Fruit fly (Drosophila melanogaster): Measurements from ENCODE around the gene Taf12.

Taf12 gene

dm6 chr3R:11649449-11649848 lies 30.0 kb downstream of the Taf12 start:
- TF ChIP-seq sim (GFP tag; IDR thresholded peaks at IDR 0.05) (peak; percentile 89), ERR (GFP tag; optimal IDR thresholded peaks at IDR 0.05) (peak; percentile 95), CG11247 (GFP tag; IDR thresholded peaks at IDR 0.05) (peak; percentile 98), en (GFP tag; optimal IDR thresholded peaks at IDR 0.05) (peak; percentile 88), CG5245 (GFP tag; optimal IDR thresholded peaks at IDR 0.05) (peak; percentile 96), dmrt99B (tag; optimal IDR thresholded peaks at IDR 0.05) (peak; percentile 97), CG11695 (GFP tag; IDR thresholded peaks at IDR 0.05) (peak; percentile 94), CG7745 (tag; optimal IDR thresholded peaks at IDR 0.05) (no peak), Optix (GFP tag; IDR thresholded peaks at IDR 0.05) (peak; percentile 95), Adf1 (GFP tag; IDR thresholded peaks at IDR 0.05) (peak; percentile 66; the same call in 1 of the 2 replicates), Eip74EF (GFP tag; optimal IDR thresholded peaks at IDR 0.05) (peak in 1 of 2 experiments; percentile 81), dimm (GFP tag; IDR thresholded peaks at IDR 0.05) (peak; percentile 93), salm (tag; optimal IDR thresholded peaks at IDR 0.05) (peak; percentile 86), lbe (GFP tag; optimal IDR thresholded peaks at IDR 0.05) (peak; percentile 69), CG12299 (tag; optimal IDR thresholded peaks at IDR 0.05) (peak; percentile 94), CG15269 (tag; optimal IDR thresholded peaks at IDR 0.05) (peak; percentile 98), Ada2b (GFP tag; IDR thresholded peaks at IDR 0.05) (peak; percentile 98), NfI (GFP tag; optimal IDR thresholded peaks at IDR 0.05) (peak; percentile 98), unpg (GFP tag; optimal IDR thresholded peaks at IDR 0.05) (peak; percentile 96), lola (GFP tag; optimal IDR thresholded peaks at IDR 0.05) (peak in 1 of 3 experiments; percentile 58), btn (GFP tag; optimal IDR thresholded peaks at IDR 0.05) (peak; percentile 91), sd (tag; optimal IDR thresholded peaks at IDR 0.05) (peak; percentile 19), Bdp1 (GFP tag; optimal IDR thresholded peaks at IDR 0.05) (peak; percentile 82), CG10565 (GFP tag; optimal IDR thresholded peaks at IDR 0.05) (peak; percentile 83), Mrtf (GFP tag; IDR thresholded peaks at IDR 0.05) (peak; percentile 97), CG7556 (GFP tag; optimal IDR thresholded peaks at IDR 0.05) (peak; percentile 91), CG11504 (tag; optimal IDR thresholded peaks at IDR 0.05) (peak; percentile 95), p53 (GFP tag; optimal IDR thresholded peaks at IDR 0.05) (peak; percentile 89), CG2875 (GFP tag; optimal IDR thresholded peaks at IDR 0.05) (peak; percentile 82), schlank (tag; optimal IDR thresholded peaks at IDR 0.05) (peak; percentile 98), NK7.1 (GFP tag; optimal IDR thresholded peaks at IDR 0.05) (peak; percentile 93), trh (GFP tag; optimal IDR thresholded peaks at IDR 0.05) (peak; percentile 88), CG6175 (GFP tag; IDR thresholded peaks at IDR 0.05) (peak; percentile 96), CG10274 (GFP tag; optimal IDR thresholded peaks at IDR 0.05) (peak; percentile 85), CG10431 (GFP tag; optimal IDR thresholded peaks at IDR 0.05) (peak; percentile 60), CG6654 (GFP tag; optimal IDR thresholded peaks at IDR 0.05) (peak; percentile 69), phol (tag; optimal IDR thresholded peaks at IDR 0.05) (peak; percentile 88), lov (optimal IDR thresholded peaks at IDR 0.05) (no peak), lov (GFP tag; IDR thresholded peaks at IDR 0.05) (peak; percentile 92; the same call in 2 of the 3 replicates), CG8478 (optimal IDR thresholded peaks at IDR 0.05) (no peak), CG34376 (GFP tag; optimal IDR thresholded peaks at IDR 0.05) (peak; percentile 93), sob (GFP tag; IDR thresholded peaks at IDR 0.05) (peak; percentile 98), stc (GFP tag; IDR thresholded peaks at IDR 0.05) (peak; percentile 97), peb (GFP tag; IDR thresholded peaks at IDR 0.05) (peak; percentile 91), CG2199 (GFP tag; IDR thresholded peaks at IDR 0.05) (peak; percentile 92; the same call in 2 of the 3 replicates), Atf6 (GFP tag; IDR thresholded peaks at IDR 0.05) (peak; percentile 97), exex (tag; optimal IDR thresholded peaks at IDR 0.05) (peak; percentile 78), Side (GFP tag; optimal IDR thresholded peaks at IDR 0.05) (peak; percentile 97), sr (GFP tag; IDR thresholded peaks at IDR 0.05) (peak; percentile 93), Trl (optimal IDR thresholded peaks at IDR 0.05) (no peak), Trl (GFP tag; optimal IDR thresholded peaks at IDR 0.05) (peak; percentile 98), chm (GFP tag; IDR thresholded peaks at IDR 0.05) (peak; percentile 95)

Measured in whole organism, embryonic.